Worm (Caenorhabditis elegans) whole organism, L1 larva: ENCODE measurements around the gene C06E4.1.

Source experiments
- dsc-1 ChIP-seq: sonication (generic microtip); optimal IDR thresholded peaks from 2 replicates; lab custom pipeline; 2016; ENCODE audit warnings: mild to moderate bottlenecking, missing genetic modification characterization, missing compliant biosample characterization
- efl-1 ChIP-seq, 4 experiments: fragments of 150-350 bp; optimal IDR thresholded peaks in 3 of 4; peaks in 1 of 4; 1 replicate in 1 of 4; 2 replicates in 3 of 4; lab custom pipeline; 2014; ENCODE audit warnings: missing biosample characterization in 2 of 4, missing genetic modification characterization in 2 of 4, missing genetic modification reagents in 2 of 4
- egl-13 ChIP-seq: sonication (generic microtip); optimal IDR thresholded peaks from 2 replicates; lab custom pipeline; 2016; ENCODE audit warnings: missing genotype, missing genetic modification reagents, missing genetic modification characterization, missing compliant biosample characterization
- elt-2 ChIP-seq: sonication (generic microtip); optimal IDR thresholded peaks from 2 replicates; lab custom pipeline; 2016; ENCODE audit warnings: missing genetic modification characterization, mild to moderate bottlenecking, inconsistent platforms, missing compliant biosample characterization, missing genetic modification reagents
- fkh-4 ChIP-seq: sonication (generic microtip); optimal IDR thresholded peaks from 2 replicates; lab custom pipeline; 2016; ENCODE audit warnings: missing compliant biosample characterization, missing genetic modification characterization, borderline replicate concordance
- fos-1 ChIP-seq: fragments of 150-350 bp; optimal IDR thresholded peaks from 2 replicates; lab custom pipeline; 2014; ENCODE audit warnings: missing biosample characterization, missing genetic modification characterization
- grh-1 ChIP-seq: fragments of 200-800 bp; sonication (Bioruptor generic); IDR thresholded peaks from 2 replicates; pipeline ENCODE4 v1.3.6; 2022; ENCODE audit warnings: missing genetic modification reagents, missing genetic modification characterization, missing compliant biosample characterization
- hpl-2 ChIP-seq: fragments of 150-350 bp; optimal IDR thresholded peaks from 2 replicates; lab custom pipeline; 2014; ENCODE audit warnings: missing biosample characterization, missing genetic modification reagents, missing genetic modification characterization
- lin-15B ChIP-seq: fragments of 150-350 bp; sonication (generic microtip); optimal IDR thresholded peaks from 3 replicates; lab custom pipeline; 2014; ENCODE audit warnings: missing biosample characterization, missing genetic modification characterization
- lin-35 ChIP-seq, 2 experiments: fragments of 150-350 bp; optimal IDR thresholded peaks; 2 replicates each; lab custom pipeline; 2014; ENCODE audit warnings: missing biosample characterization in 2 of 2, missing genetic modification characterization in 2 of 2, missing genetic modification reagents in 2 of 2
- nhr-19 ChIP-seq: fragments of 200-800 bp; sonication (Bioruptor generic); conservative IDR thresholded peaks from 2 replicates; pipeline ENCODE4 v1.3.6; 2022; ENCODE audit warnings: missing genetic modification characterization, missing compliant biosample characterization
- nhr-20 ChIP-seq: sonication (generic microtip); optimal IDR thresholded peaks from 2 replicates; lab custom pipeline; 2016; ENCODE audit warnings: mild to moderate bottlenecking, missing genetic modification characterization, missing compliant biosample characterization
- nhr-84 ChIP-seq: sonication (generic microtip); optimal IDR thresholded peaks from 2 replicates; lab custom pipeline; 2017; ENCODE audit warnings: missing biosample characterization, missing genetic modification characterization
- nhr-90 ChIP-seq: sonication (generic microtip); optimal IDR thresholded peaks from 2 replicates; lab custom pipeline; 2016; ENCODE audit warnings: mild to moderate bottlenecking, missing genetic modification characterization, missing compliant biosample characterization; ENCODE audit not compliant: poor library complexity
- pag-3 ChIP-seq: sonication (generic microtip); optimal IDR thresholded peaks from 2 replicates; lab custom pipeline; 2017; ENCODE audit warnings: missing genetic modification characterization, mild to moderate bottlenecking, missing compliant biosample characterization, antibody characterized with exemption, borderline replicate concordance; ENCODE audit not compliant: insufficient read depth
- pax-3 ChIP-seq: fragments of 200-800 bp; sonication (Bioruptor generic); optimal IDR thresholded peaks from 2 replicates; lab custom pipeline; 2018; ENCODE audit warnings: mild to moderate bottlenecking, missing genetic modification characterization, moderate library complexity, missing compliant biosample characterization
- pqm-1 ChIP-seq: sonication (generic microtip); optimal IDR thresholded peaks from 3 replicates; lab custom pipeline; 2017; ENCODE audit warnings: missing biosample characterization, missing genetic modification characterization
- rnt-1 ChIP-seq: sonication (generic microtip); optimal IDR thresholded peaks from 2 replicates; lab custom pipeline; 2016; ENCODE audit warnings: mild to moderate bottlenecking, missing genetic modification characterization, moderate library complexity, missing compliant biosample characterization
- snu-23 ChIP-seq: sonication (generic microtip); optimal IDR thresholded peaks from 2 replicates; lab custom pipeline; 2016; ENCODE audit warnings: missing genetic modification characterization, missing compliant biosample characterization
- tlp-1 ChIP-seq: fragments of 150-350 bp; optimal IDR thresholded peaks from 2 replicates; lab custom pipeline; 2014; ENCODE audit warnings: missing biosample characterization, missing genetic modification characterization
- unc-30 ChIP-seq: sonication (generic microtip); optimal IDR thresholded peaks from 2 replicates; lab custom pipeline; 2017; ENCODE audit warnings: missing biosample characterization, missing genetic modification characterization
- unc-62 ChIP-seq: fragments of 150-350 bp; optimal IDR thresholded peaks from 2 replicates; lab custom pipeline; 2014; ENCODE audit warnings: missing biosample characterization, missing genetic modification reagents, missing genetic modification characterization
- unc-86 ChIP-seq: sonication (generic microtip); optimal IDR thresholded peaks from 2 replicates; lab custom pipeline; 2016; ENCODE audit warnings: missing genetic modification characterization, missing compliant biosample characterization
- ztf-11 ChIP-seq, 2 experiments: sonication (generic microtip); optimal IDR thresholded peaks; 2 replicates each; lab custom pipeline; 2016 to 2017; ENCODE audit warnings: missing genetic modification characterization in 2 of 2, missing biosample characterization in 1 of 2, missing compliant biosample characterization in 1 of 2

The C06E4.1 gene

ce11 chrIV:7325698-7326097 lies 42.6 kb downstream of the C06E4.1 start:
- TF ChIP-seq fos-1 (tag; lab: Kevin White, UChicago) (no peak), elt-2 (tag; lab: Kevin White, UChicago) (peak; percentile 52), efl-1 (optimal IDR thresholded peaks at IDR 0.05; lab: Kevin White, UChicago) (no peak), efl-1 (GFP tag; optimal IDR thresholded peaks at IDR 0.05 in 1 of 2; lab: Kevin White, UChicago) (peak in 1 of 2 experiments; percentile 28)

ce11 chrIV:7326613-7327149 lies 43.6 kb downstream of the C06E4.1 start, which contains the start of gene ifo-1:
Gene ifo-1 (minus strand): TSS chrIV:7326663.
- TF ChIP-seq lin-35 (GFP tag; optimal IDR thresholded peaks at IDR 0.05; lab: Kevin White, UChicago), result peak in 1 of 2 experiments; percentile 33
- TF ChIP-seq unc-62, result no peak
- TF ChIP-seq nhr-20 (tag; lab: Kevin White, UChicago), result peak; percentile 20
- peak; percentile 88 for TF ChIP-seq elt-2 (tag; lab: Kevin White, UChicago)
- peak; percentile 10 for TF ChIP-seq nhr-90 (tag; lab: Kevin White, UChicago)
- TF ChIP-seq pqm-1 (tag; lab: Kevin White, UChicago), result peak; percentile 70
- TF ChIP-seq, all 84 proteins: peak for 5

ce11 chrIV:7328918-7329317 lies 45.9 kb downstream of the C06E4.1 start, which contains the start of gene sqst-2:
Gene sqst-2 (minus strand): TSS chrIV:7328975.
- TF ChIP-seq nhr-19 (GFP tag; lab: Robert Waterston, UW), result no peak
- TF ChIP-seq ztf-11 (tag; optimal IDR thresholded peaks at IDR 0.05; lab: Kevin White, UChicago), result no peak
- no peak for TF ChIP-seq unc-86
- no peak for TF ChIP-seq egl-13 (tag; lab: Kevin White, UChicago)
- no peak for TF ChIP-seq grh-1

ce11 chrIV:7332695-7333094 lies 49.6 kb downstream of the C06E4.1 start, which contains the start of gene ocr-4:
Gene ocr-4 (minus strand): TSS chrIV:7332795.
- no peak for TF ChIP-seq nhr-84 (tag; lab: Kevin White, UChicago)
- TF ChIP-seq snu-23 (GFP tag; lab: Kevin White, UChicago), result no peak
- TF ChIP-seq unc-30 (tag; lab: Kevin White, UChicago), result no peak
- no peak for TF ChIP-seq tlp-1 (tag; lab: Kevin White, UChicago)
- no peak for TF ChIP-seq rnt-1
- no peak for TF ChIP-seq fkh-4 (tag; lab: Kevin White, UChicago)
- TF ChIP-seq elt-2 (tag; lab: Kevin White, UChicago), result no peak
- no peak for TF ChIP-seq pag-3 (tag; lab: Kevin White, UChicago)
- no peak for TF ChIP-seq hpl-2 (GFP tag; lab: Kevin White, UChicago)
- TF ChIP-seq lin-15B (tag; lab: Kevin White, UChicago), result no peak
- TF ChIP-seq pax-3, result no peak
- no peak for TF ChIP-seq dsc-1 (tag; lab: Kevin White, UChicago)
